Worm (Caenorhabditis elegans) whole organism, dauer: ENCODE data around the gene Y57G11B.8.

Experiments
- unc-62 ChIP-seq: sonication (generic microtip); optimal IDR thresholded peaks from 2 replicates; lab custom pipeline; 2017; ENCODE audit warnings: missing biosample characterization, missing genetic modification reagents, missing genetic modification characterization

Y57G11B.8 gene

ce11 chrIV:14578650-14579193, at the start of gene Y57G11B.8:
Gene Y57G11B.8 (minus strand): TSS chrIV:14578700.
- no peak for TF ChIP-seq unc-62 (GFP tag; lab: Kevin White, UChicago)

- TF ChIP-seq unc-62 (GFP tag; lab: Kevin White, UChicago): no peak
Measured at ce11 chrIV:14622109-14622508, 43.6 kb upstream of the Y57G11B.8 start.

- TF ChIP-seq unc-62 (GFP tag; lab: Kevin White, UChicago): no peak
Measured at ce11 chrIV:14621117-14621516, 42.6 kb upstream of the Y57G11B.8 start.

- TF ChIP-seq unc-62 (GFP tag; lab: Kevin White, UChicago): no peak
Measured at ce11 chrIV:14620543-14620942, 42.0 kb upstream of the Y57G11B.8 start.

ce11 chrIV:14620042-14620441, 41.5 kb upstream of the Y57G11B.8 start:
- TF ChIP-seq unc-62 (GFP tag; lab: Kevin White, UChicago): no peak

- TF ChIP-seq unc-62 (GFP tag; lab: Kevin White, UChicago): no peak
Measured at ce11 chrIV:14618551-14618950, 40.1 kb upstream of the Y57G11B.8 start.

ce11 chrIV:14617985-14618384, 39.5 kb upstream of the Y57G11B.8 start:
- no peak for TF ChIP-seq unc-62 (GFP tag; lab: Kevin White, UChicago)

ce11 chrIV:14617498-14617897, 39.0 kb upstream of the Y57G11B.8 start:
- no peak for TF ChIP-seq unc-62 (GFP tag; lab: Kevin White, UChicago)

ce11 chrIV:14617059-14617458, 38.6 kb upstream of the Y57G11B.8 start:
- TF ChIP-seq unc-62 (GFP tag; lab: Kevin White, UChicago): no peak

ce11 chrIV:14616303-14616702, 37.8 kb upstream of the Y57G11B.8 start, which contains the start of gene dmd-6:
Gene dmd-6 (plus strand): TSS chrIV:14616603.
- TF ChIP-seq unc-62 (GFP tag; lab: Kevin White, UChicago): no peak

- no peak for TF ChIP-seq unc-62 (GFP tag; lab: Kevin White, UChicago)
Measured at ce11 chrIV:14614176-14614740, 35.8 kb upstream of the Y57G11B.8 start.

- TF ChIP-seq unc-62 (GFP tag; lab: Kevin White, UChicago): no peak
Measured at ce11 chrIV:14613375-14613774, 34.9 kb upstream of the Y57G11B.8 start.

- no peak for TF ChIP-seq unc-62 (GFP tag; lab: Kevin White, UChicago)
Measured at ce11 chrIV:14612547-14613329, 34.2 kb upstream of the Y57G11B.8 start.

ce11 chrIV:14611892-14612497, 33.5 kb upstream of the Y57G11B.8 start:
- no peak for TF ChIP-seq unc-62 (GFP tag; lab: Kevin White, UChicago)

- no peak for TF ChIP-seq unc-62 (GFP tag; lab: Kevin White, UChicago)
Measured at ce11 chrIV:14610942-14611724, 32.6 kb upstream of the Y57G11B.8 start.
